Worm (Caenorhabditis elegans): Measurements from ENCODE around the gene F02D10.2.

The F02D10.2 gene

DNA sequence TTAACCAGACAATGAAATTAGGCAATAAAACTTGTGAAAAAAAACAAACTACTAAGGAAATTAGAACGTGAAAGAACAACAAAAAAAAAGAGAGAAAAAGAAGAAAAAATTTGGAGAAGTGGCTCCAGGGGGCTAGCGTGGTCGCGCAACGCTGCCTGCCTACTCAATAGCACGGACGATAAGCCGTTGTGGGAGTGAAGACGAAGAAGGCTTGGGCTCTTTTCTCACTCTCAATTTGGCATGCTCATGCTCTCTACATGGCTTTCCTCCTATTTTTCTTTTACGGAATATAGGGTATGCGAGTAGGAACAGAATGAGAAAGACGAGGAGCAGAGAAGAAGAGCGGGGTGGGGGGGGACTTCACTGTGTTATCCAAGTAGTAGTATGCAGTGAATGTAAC, 38.6 kb upstream of the F02D10.2 start (continued):
- TF ChIP-seq egl-13 (tag; optimal IDR thresholded peaks at IDR 0.05) = peak; percentile 22

DNA sequence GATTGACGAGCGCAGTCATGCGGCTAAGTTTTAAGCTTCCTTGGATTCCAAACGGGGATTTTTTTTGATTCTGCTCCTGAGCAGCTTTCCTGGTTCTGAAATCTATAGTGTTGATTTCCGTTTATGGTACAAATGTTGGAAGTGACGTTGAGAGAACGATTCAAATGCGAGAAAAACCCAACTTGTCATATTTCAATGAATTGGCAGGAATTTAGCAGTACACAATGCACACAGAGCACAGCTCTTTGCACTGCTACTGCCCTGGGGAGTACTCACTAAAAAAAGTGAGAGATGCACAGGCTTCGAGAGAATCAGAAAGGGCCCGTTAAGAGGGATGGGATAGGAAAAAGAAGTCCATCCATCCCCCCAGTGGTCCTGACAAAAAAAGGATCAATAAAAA, 36.9 kb upstream of the F02D10.2 start, which contains the start of gene sad-1:
Gene sad-1 (minus strand): TSS at position 101 of the 400 bp plus-strand sequence.
- no peak for TF ChIP-seq unc-30 (tag; optimal IDR thresholded peaks at IDR 0.05)
- peak; percentile 38 for TF ChIP-seq lin-14 (GFP tag; optimal IDR thresholded peaks at IDR 0.05)

DNA sequence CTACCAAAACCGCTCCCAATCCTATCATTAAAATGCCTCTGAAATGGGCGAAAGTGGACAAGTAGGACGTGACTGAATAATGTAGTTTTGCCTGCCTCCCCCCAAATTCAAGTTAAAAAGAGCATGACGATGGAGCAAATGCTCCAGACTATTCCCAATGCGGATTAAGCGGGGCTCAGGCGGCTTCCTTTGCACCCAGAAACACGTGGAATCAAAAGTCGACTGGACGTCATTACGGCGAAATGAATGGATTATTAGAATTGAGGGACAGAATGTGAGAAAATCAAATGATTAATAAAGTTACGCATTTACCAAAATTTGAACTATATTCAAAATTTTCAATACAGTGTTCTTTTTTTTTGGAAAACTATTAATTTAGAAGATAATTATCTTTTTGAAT, 36.2 kb upstream of the F02D10.2 start:
- no peak for TF ChIP-seq C16A3.4 (tag; optimal IDR thresholded peaks at IDR 0.05)
- peak; percentile 47 for TF ChIP-seq lin-14 (GFP tag; optimal IDR thresholded peaks at IDR 0.05)
- TF ChIP-seq ceh-8 (GFP tag; optimal IDR thresholded peaks at IDR 0.05) = peak; percentile 5
- TF ChIP-seq hpl-2 (GFP tag; optimal IDR thresholded peaks at IDR 0.05) = no peak
- TF ChIP-seq nhr-47 (tag; optimal IDR thresholded peaks at IDR 0.05) = peak; percentile 39
- no peak for TF ChIP-seq ztf-11 (tag; optimal IDR thresholded peaks at IDR 0.05)
- no peak for TF ChIP-seq C04F5.9 (tag; optimal IDR thresholded peaks at IDR 0.05)
- peak; percentile 10 for TF ChIP-seq sox-4 (tag; optimal IDR thresholded peaks at IDR 0.05)
- TF ChIP-seq skn-1 (tag; optimal IDR thresholded peaks at IDR 0.05) = no peak
- no peak for TF ChIP-seq mep-1 (tag; optimal IDR thresholded peaks at IDR 0.05)
- no peak for TF ChIP-seq pag-3 (tag; optimal IDR thresholded peaks at IDR 0.05; ENCODE audit: borderline replicate concordance, insufficient read depth)
- TF ChIP-seq ceh-63 (GFP tag; optimal IDR thresholded peaks at IDR 0.05) = no peak
- TF ChIP-seq nhr-71 (tag; optimal IDR thresholded peaks at IDR 0.05) = peak; percentile 46
- TF ChIP-seq nhr-77 (tag; optimal IDR thresholded peaks at IDR 0.05) = no peak
- no peak for TF ChIP-seq lir-3 (tag; optimal IDR thresholded peaks at IDR 0.05; ENCODE audit: poor library complexity)
- TF ChIP-seq egl-27 (tag; optimal IDR thresholded peaks at IDR 0.05) = no peak
- no peak for TF ChIP-seq efl-1 (optimal IDR thresholded peaks at IDR 0.05)
- TF ChIP-seq efl-1 (GFP tag; optimal IDR thresholded peaks at IDR 0.05 in 1 of 2) = no peak
- no peak for TF ChIP-seq ces-1 (GFP tag; optimal IDR thresholded peaks at IDR 0.05)
- TF ChIP-seq rnt-1 (tag; optimal IDR thresholded peaks at IDR 0.05) = no peak
- no peak for TF ChIP-seq zag-1 (tag; optimal IDR thresholded peaks at IDR 0.05)
- TF ChIP-seq mef-2 (tag; optimal IDR thresholded peaks at IDR 0.05) = no peak
- no peak for TF ChIP-seq nhr-84 (tag; optimal IDR thresholded peaks at IDR 0.05)
- no peak for TF ChIP-seq irx-1 (tag; optimal IDR thresholded peaks at IDR 0.05)
- no peak for TF ChIP-seq lin-39 (tag; optimal IDR thresholded peaks at IDR 0.05)
- TF ChIP-seq dsc-1 (tag; optimal IDR thresholded peaks at IDR 0.05) = peak; percentile 81
- peak; percentile 27 for TF ChIP-seq pax-3 (tag; optimal IDR thresholded peaks at IDR 0.05)
- TF ChIP-seq snpc-4 (tag; optimal IDR thresholded peaks at IDR 0.05) = no peak
- no peak for TF ChIP-seq tlp-1 (tag; optimal IDR thresholded peaks at IDR 0.05)
- TF ChIP-seq fkh-8 (tag; optimal IDR thresholded peaks at IDR 0.05) = peak; percentile 79

DNA sequence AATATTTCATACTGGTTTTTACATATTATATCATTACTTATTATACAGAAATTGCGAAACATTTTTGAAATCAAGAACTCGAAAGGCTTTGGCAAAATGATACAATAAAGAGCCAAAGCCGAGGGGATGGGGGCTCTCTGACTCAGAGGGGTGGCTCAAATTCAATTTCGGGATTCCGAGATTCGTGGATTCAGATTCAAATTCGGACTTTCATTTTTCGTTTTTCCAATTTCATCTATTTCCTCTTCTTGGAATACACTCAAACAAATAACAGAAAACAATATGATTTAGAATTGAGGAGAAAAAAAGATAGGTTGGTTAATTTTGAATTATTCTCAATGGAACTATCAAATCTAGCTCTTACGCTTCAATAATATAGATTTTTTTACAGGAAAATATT, 35.4 kb upstream of the F02D10.2 start:
- TF ChIP-seq lin-14 (GFP tag; optimal IDR thresholded peaks at IDR 0.05) (peak; percentile 41), lin-35 (GFP tag; optimal IDR thresholded peaks at IDR 0.05) (no peak), sup-37 (GFP tag; optimal IDR thresholded peaks at IDR 0.05) (no peak), zag-1 (tag; optimal IDR thresholded peaks at IDR 0.05) (no peak), ceh-88 (GFP tag; IDR thresholded peaks at IDR 0.05) (no peak), fos-1 (tag; optimal IDR thresholded peaks at IDR 0.05) (no peak), mep-1 (tag; optimal IDR thresholded peaks at IDR 0.05) (no peak), egl-27 (tag; optimal IDR thresholded peaks at IDR 0.05) (no peak), nhr-90 (tag; optimal IDR thresholded peaks at IDR 0.05; ENCODE audit: poor library complexity) (no peak), nhr-11 (tag; optimal IDR thresholded peaks at IDR 0.05) (no peak), snpc-4 (tag; optimal IDR thresholded peaks at IDR 0.05) (no peak), ceh-90 (tag; optimal IDR thresholded peaks at IDR 0.05) (no peak), grh-1 (GFP tag; IDR thresholded peaks at IDR 0.05) (no peak), fkh-10 (GFP tag; optimal IDR thresholded peaks at IDR 0.05) (peak; percentile 77), nhr-85 (tag) (peak; percentile 31), alr-1 (tag; optimal IDR thresholded peaks at IDR 0.05; ENCODE audit: borderline replicate concordance) (no peak), nhr-77 (tag; optimal IDR thresholded peaks at IDR 0.05) (no peak), egl-13 (tag; optimal IDR thresholded peaks at IDR 0.05) (no peak), ces-1 (GFP tag; optimal IDR thresholded peaks at IDR 0.05) (no peak), nhr-71 (tag; optimal IDR thresholded peaks at IDR 0.05) (no peak)

Data from whole organism, L1 larva.